Worm (Caenorhabditis elegans): ENCODE measurements around the gene cid-1.

DNA sequence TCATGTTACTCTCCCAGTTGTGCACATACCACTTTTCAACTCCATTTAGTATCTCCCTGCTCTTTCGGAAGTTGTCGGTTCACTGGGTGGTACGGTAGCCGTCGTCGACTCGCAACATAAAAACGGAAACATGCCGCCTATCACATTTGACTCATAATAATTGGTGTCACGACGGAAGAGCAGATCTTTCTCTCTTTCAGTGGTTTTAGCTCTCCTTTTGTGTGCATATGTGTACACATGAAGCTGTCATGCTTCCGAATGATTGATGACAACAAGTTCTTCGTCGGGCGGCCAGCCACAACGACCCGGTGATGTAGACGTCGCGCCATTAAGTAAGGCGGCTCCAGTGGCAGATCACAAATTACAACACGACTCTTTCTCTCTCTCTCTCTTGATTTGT is 48.0 kb upstream of the cid-1 start:
- TF ChIP-seq ama-1 (optimal IDR thresholded peaks at IDR 0.05) (no peak), tbx-37 (GFP tag; conservative IDR thresholded peaks at IDR 0.05) (no peak), ceh-13 (GFP tag; optimal IDR thresholded peaks at IDR 0.05) (no peak), hmg-4 (GFP tag; optimal IDR thresholded peaks at IDR 0.05) (no peak)

Data from whole organism, early embryonic.